Worm (Caenorhabditis elegans) whole organism, L4 larva: ENCODE results near the gene D1022.5.
A peak's percentile ranks its signal among the peaks of the same experiment; 100 is the strongest.

ENCODE experiments used
- F26F4.8 ChIP-seq: fragments of 200-800 bp; sonication (Bioruptor generic); conservative IDR thresholded peaks from 2 replicates; pipeline ENCODE4 v1.3.6; 2022; ENCODE audit warnings: missing genetic modification characterization, missing compliant biosample characterization
- F37D6.2 ChIP-seq: sonication (generic microtip); optimal IDR thresholded peaks from 2 replicates; lab custom pipeline; 2016; ENCODE audit warnings: mild to moderate bottlenecking, missing genetic modification characterization, missing compliant biosample characterization
- F49E8.2 ChIP-seq: sonication (generic microtip); optimal IDR thresholded peaks from 2 replicates; lab custom pipeline; 2016; ENCODE audit warnings: missing compliant biosample characterization, mild to moderate bottlenecking, missing genetic modification characterization, borderline replicate concordance
- Y105C5A.15 ChIP-seq: fragments of 200-800 bp; sonication (Bioruptor generic); IDR thresholded peaks from 2 replicates; pipeline ENCODE4 v1.3.6; 2022; ENCODE audit warnings: missing genetic modification characterization, missing compliant biosample characterization
- Y5F2A.4 ChIP-seq: fragments of 200-800 bp; sonication (Bioruptor generic); optimal IDR thresholded peaks from 2 replicates; lab custom pipeline; 2018; ENCODE audit warnings: mild to moderate bottlenecking, missing genetic modification characterization, missing compliant biosample characterization
- Y75B8A.6 ChIP-seq: fragments of 200-800 bp; sonication (Bioruptor generic); IDR thresholded peaks from 2 replicates; pipeline ENCODE4 v1.3.6; 2022; ENCODE audit warnings: missing genetic modification reagents, missing genetic modification characterization, missing compliant biosample characterization
- arid-1 ChIP-seq: fragments of 200-800 bp; sonication (Bioruptor generic); conservative IDR thresholded peaks from 2 replicates; pipeline ENCODE4 v1.3.6; 2022; ENCODE audit warnings: missing genetic modification reagents, missing genetic modification characterization, missing compliant biosample characterization
- ceh-28 ChIP-seq: fragments of 150-350 bp; optimal IDR thresholded peaks from 2 replicates; lab custom pipeline; 2014; ENCODE audit warnings: missing biosample characterization, missing genetic modification reagents, missing genetic modification characterization
- ceh-32 ChIP-seq: sonication (generic microtip); optimal IDR thresholded peaks from 2 replicates; lab custom pipeline; 2016; ENCODE audit warnings: mild to moderate bottlenecking, missing genetic modification characterization, missing compliant biosample characterization; ENCODE audit not compliant: poor library complexity
- ceh-62 ChIP-seq: sonication (generic microtip); optimal IDR thresholded peaks from 2 replicates; lab custom pipeline; 2017; ENCODE audit warnings: missing biosample characterization, missing genetic modification characterization
- ctbp-1 ChIP-seq: fragments of 200-800 bp; sonication (Bioruptor generic); IDR thresholded peaks from 2 replicates; pipeline ENCODE4 v1.3.6; 2022; ENCODE audit warnings: missing genetic modification reagents, missing genetic modification characterization, missing compliant biosample characterization
- daf-16 ChIP-seq, 3 experiments: sonication (generic microtip); optimal IDR thresholded peaks; 2 replicates each; lab custom pipeline; 2016 to 2017; ENCODE audit warnings: missing genetic modification characterization in 3 of 3, missing genetic modification reagents in 3 of 3, mild to moderate bottlenecking in 2 of 3, missing compliant biosample characterization in 2 of 3, missing biosample characterization in 1 of 3, moderate library complexity in 1 of 3
- daf-8 ChIP-seq: fragments of 200-800 bp; sonication (Bioruptor generic); IDR thresholded peaks from 2 replicates; pipeline ENCODE4 v1.3.6; 2022; ENCODE audit warnings: missing genetic modification characterization, missing compliant biosample characterization
- dmd-9 ChIP-seq: fragments of 200-800 bp; sonication (Bioruptor generic); IDR thresholded peaks from 2 replicates; pipeline ENCODE4 v1.3.6; 2022; ENCODE audit warnings: missing genetic modification reagents, missing genetic modification characterization, missing compliant biosample characterization
- duxl-1 ChIP-seq: sonication (generic microtip); optimal IDR thresholded peaks from 2 replicates; lab custom pipeline; 2016; ENCODE audit warnings: mild to moderate bottlenecking, missing genetic modification characterization, moderate library complexity, missing compliant biosample characterization; ENCODE audit not compliant: poor library complexity
- dve-1 ChIP-seq: sonication (generic microtip); optimal IDR thresholded peaks from 2 replicates; lab custom pipeline; 2017; ENCODE audit warnings: antibody characterized with exemption, mild to moderate bottlenecking, missing genetic modification characterization, missing compliant biosample characterization; ENCODE audit not compliant: insufficient read depth
- fos-1 ChIP-seq: fragments of 150-350 bp; optimal IDR thresholded peaks from 2 replicates; lab custom pipeline; 2014; ENCODE audit warnings: missing biosample characterization, missing genetic modification characterization
- hlh-11 ChIP-seq: fragments of 200-800 bp; sonication (Bioruptor generic); optimal IDR thresholded peaks from 2 replicates; lab custom pipeline; 2018; ENCODE audit warnings: mild to moderate bottlenecking, missing genetic modification characterization, missing compliant biosample characterization
- hlh-30 ChIP-seq: sonication (generic microtip); optimal IDR thresholded peaks from 2 replicates; lab custom pipeline; 2017; ENCODE audit warnings: antibody characterized with exemption, mild to moderate bottlenecking, missing genetic modification characterization, missing compliant biosample characterization; ENCODE audit not compliant: insufficient read depth
- lim-7 ChIP-seq: fragments of 200-800 bp; sonication (Bioruptor generic); IDR thresholded peaks from 2 replicates; pipeline ENCODE4 v1.3.6; 2022; ENCODE audit warnings: missing genetic modification characterization, missing compliant biosample characterization
- lin-1 ChIP-seq: fragments of 200-800 bp; sonication (Bioruptor generic); IDR thresholded peaks from 2 replicates; pipeline ENCODE4 v1.3.6; 2022; ENCODE audit warnings: missing genetic modification reagents, missing genetic modification characterization, missing compliant biosample characterization
- lin-15B ChIP-seq: fragments of 150-350 bp; sonication (generic microtip); optimal IDR thresholded peaks from 3 replicates; lab custom pipeline; 2014; ENCODE audit warnings: missing biosample characterization, missing genetic modification characterization
- lin-38 ChIP-seq: fragments of 200-800 bp; sonication (Bioruptor generic); IDR thresholded peaks from 2 replicates; pipeline ENCODE4 v1.3.6; 2022; ENCODE audit warnings: missing genetic modification reagents, missing genetic modification characterization, missing compliant biosample characterization
- lin-39 ChIP-seq: fragments of 150-350 bp; optimal IDR thresholded peaks from 2 replicates; lab custom pipeline; 2014; ENCODE audit warnings: missing biosample characterization, missing genetic modification reagents, missing genetic modification characterization
- lir-3 ChIP-seq: sonication (generic microtip); optimal IDR thresholded peaks from 2 replicates; lab custom pipeline; 2016; ENCODE audit warnings: mild to moderate bottlenecking, missing genetic modification characterization, missing compliant biosample characterization
- lsy-2 ChIP-seq, 2 experiments: fragments of 150-350 bp in 1 of 2; sonication (generic microtip) in 1 of 2; optimal IDR thresholded peaks; 2 replicates each; lab custom pipeline; 2014 to 2017; ENCODE audit warnings: missing biosample characterization in 2 of 2, missing genetic modification characterization in 2 of 2
- madf-5 ChIP-seq, 2 experiments: fragments of 200-800 bp; sonication (Bioruptor generic); IDR thresholded peaks; 2 replicates each; pipeline ENCODE4 v1.3.6; 2022; ENCODE audit warnings: missing compliant biosample characterization in 2 of 2, missing genetic modification characterization in 2 of 2
- mdl-1 ChIP-seq, 2 experiments: fragments of 150-350 bp in 1 of 2; sonication (generic microtip) in 1 of 2; optimal IDR thresholded peaks; 2 replicates each; lab custom pipeline; 2014 to 2017; ENCODE audit warnings: missing biosample characterization in 2 of 2, missing genetic modification characterization in 2 of 2
- mdt-29 ChIP-seq: fragments of 200-800 bp; sonication (Bioruptor generic); IDR thresholded peaks from 2 replicates; pipeline ENCODE4 v1.3.6; 2022; ENCODE audit warnings: missing genetic modification reagents, missing genetic modification characterization, missing compliant biosample characterization
- mep-1 ChIP-seq: fragments of 150-350 bp; sonication (generic microtip); optimal IDR thresholded peaks from 3 replicates; lab custom pipeline; 2014; ENCODE audit warnings: missing biosample characterization, missing genetic modification characterization
- mes-2 ChIP-seq: sonication (generic microtip); optimal IDR thresholded peaks from 2 replicates; lab custom pipeline; 2016; ENCODE audit warnings: missing genotype, mild to moderate bottlenecking, missing genetic modification characterization, missing compliant biosample characterization; ENCODE audit not compliant: poor library complexity, severe bottlenecking
- nhr-102 ChIP-seq: sonication (generic microtip); optimal IDR thresholded peaks from 2 replicates; lab custom pipeline; 2016; ENCODE audit warnings: mild to moderate bottlenecking, missing genetic modification characterization, moderate library complexity, missing compliant biosample characterization
- nhr-25 ChIP-seq: sonication (generic microtip); optimal IDR thresholded peaks from 2 replicates; lab custom pipeline; 2017; ENCODE audit warnings: missing genetic modification characterization, mild to moderate bottlenecking, missing compliant biosample characterization, antibody characterized with exemption, moderate library complexity, borderline replicate concordance; ENCODE audit not compliant: insufficient read depth
- nhr-28 ChIP-seq: fragments of 150-350 bp; optimal IDR thresholded peaks from 2 replicates; lab custom pipeline; 2014; ENCODE audit warnings: missing biosample characterization, missing genetic modification characterization
- nhr-41 ChIP-seq: fragments of 200-800 bp; sonication (Bioruptor generic); IDR thresholded peaks from 2 replicates; pipeline ENCODE4 v1.3.6; 2022; ENCODE audit warnings: missing genetic modification reagents, missing genetic modification characterization, missing compliant biosample characterization
- nhr-48 ChIP-seq: sonication (generic microtip); optimal IDR thresholded peaks from 2 replicates; lab custom pipeline; 2016; ENCODE audit warnings: mild to moderate bottlenecking, missing genetic modification characterization, missing compliant biosample characterization
- nhr-6 ChIP-seq: fragments of 150-350 bp; optimal IDR thresholded peaks from 2 replicates; lab custom pipeline; 2014; ENCODE audit warnings: missing biosample characterization, missing genetic modification characterization
- nhr-76 ChIP-seq: fragments of 150-350 bp; optimal IDR thresholded peaks from 2 replicates; lab custom pipeline; 2014; ENCODE audit warnings: missing biosample characterization, missing genetic modification characterization
- nhr-77 ChIP-seq: fragments of 150-350 bp; optimal IDR thresholded peaks from 2 replicates; lab custom pipeline; 2014; ENCODE audit warnings: missing biosample characterization, missing genetic modification characterization
- pqm-1 ChIP-seq: sonication (generic microtip); optimal IDR thresholded peaks from 2 replicates; lab custom pipeline; 2017; ENCODE audit warnings: missing biosample characterization, missing genetic modification characterization
- rbr-2 ChIP-seq: sonication (generic microtip); optimal IDR thresholded peaks from 2 replicates; lab custom pipeline; 2016; ENCODE audit warnings: missing genotype, missing genetic modification characterization, missing compliant biosample characterization
- skn-1 ChIP-seq: fragments of 150-350 bp; optimal IDR thresholded peaks from 2 replicates; lab custom pipeline; 2014; ENCODE audit warnings: missing biosample characterization, missing genetic modification characterization
- snpc-1.2 ChIP-seq: fragments of 200-800 bp; sonication (Bioruptor generic); IDR thresholded peaks from 2 replicates; pipeline ENCODE4 v1.3.6; 2022; ENCODE audit warnings: missing genetic modification reagents, missing genetic modification characterization, missing compliant biosample characterization
- spr-1 ChIP-seq: sonication (generic microtip); optimal IDR thresholded peaks from 2 replicates; lab custom pipeline; 2016; ENCODE audit warnings: mild to moderate bottlenecking, missing genetic modification characterization, missing compliant biosample characterization
- spr-3 ChIP-seq: fragments of 200-800 bp; sonication (Bioruptor generic); optimal IDR thresholded peaks from 2 replicates; lab custom pipeline; 2018; ENCODE audit warnings: mild to moderate bottlenecking, missing genetic modification characterization, missing compliant biosample characterization
- vab-7 ChIP-seq: fragments of 200-800 bp; sonication (Bioruptor generic); IDR thresholded peaks from 2 replicates; pipeline ENCODE4 v1.3.6; 2022; ENCODE audit warnings: missing genetic modification reagents, missing genetic modification characterization, missing compliant biosample characterization
- zag-1 ChIP-seq: fragments of 150-350 bp; optimal IDR thresholded peaks from 2 replicates; lab custom pipeline; 2014; ENCODE audit warnings: missing biosample characterization, missing genetic modification characterization
- ztf-11 ChIP-seq: fragments of 150-350 bp; optimal IDR thresholded peaks from 2 replicates; lab custom pipeline; 2014; ENCODE audit warnings: missing biosample characterization, missing genetic modification characterization

The D1022.5 gene

DNA sequence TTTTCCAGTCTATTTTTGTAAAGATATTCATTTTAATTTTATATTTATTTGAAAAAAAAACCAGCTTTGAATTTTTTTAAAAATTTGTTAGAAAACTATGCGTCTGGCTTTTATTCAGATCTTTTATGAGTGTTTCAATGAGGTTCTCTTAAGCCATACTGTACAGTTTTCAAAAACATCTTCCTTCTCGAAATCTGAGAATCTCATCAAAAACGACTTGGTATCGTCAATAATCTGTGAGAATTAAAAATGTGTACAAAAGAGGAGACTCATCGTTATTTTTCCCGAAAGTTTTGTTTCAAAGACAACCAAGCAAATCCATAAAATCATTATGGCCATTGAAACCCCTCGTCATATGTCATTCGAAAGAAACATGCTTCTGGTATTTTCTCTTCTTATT lies 599 bp upstream of the D1022.5 start, which contains the start of gene D1022.2:
D1022.2 (plus strand) TSS at position 301 of the 400 bp plus-strand sequence.
- no peak for TF ChIP-seq F26F4.8 (GFP tag; lab: Robert Waterston, UW)
- TF ChIP-seq Y105C5A.15 (GFP tag; lab: Robert Waterston, UW): 0 out of 2 replicates have a peak, but pooled peaks have one; percentile 14
- TF ChIP-seq, all 104 proteins: peak for 1

- TF ChIP-seq F49E8.2 (tag; lab: Kevin White, UChicago) (no peak), madf-5 (GFP tag; IDR thresholded peaks at IDR 0.05; lab: Robert Waterston, UW) (no peak), spr-3 (GFP tag; lab: Kevin White, UChicago) (no peak), duxl-1 (tag; lab: Kevin White, UChicago) (no peak), arid-1 (GFP tag; lab: Robert Waterston, UW) (no peak), ctbp-1 (GFP tag; lab: Robert Waterston, UW) (no peak), nhr-48 (tag; lab: Kevin White, UChicago) (no peak), mep-1 (tag; lab: Kevin White, UChicago) (no peak), hlh-30 (tag; lab: Kevin White, UChicago) (peak; percentile 19), nhr-6 (tag; lab: Kevin White, UChicago) (no peak), zag-1 (tag; lab: Kevin White, UChicago) (no peak), nhr-28 (tag; lab: Kevin White, UChicago) (peak; percentile 69), lir-3 (no peak), lin-1 (GFP tag; lab: Robert Waterston, UW) (no peak), nhr-77 (tag; lab: Kevin White, UChicago) (no peak), lin-15B (tag; lab: Kevin White, UChicago) (no peak), F26F4.8 (GFP tag; lab: Robert Waterston, UW) (no peak), snpc-1.2 (GFP tag; lab: Robert Waterston, UW) (no peak), ceh-28 (tag; lab: Kevin White, UChicago) (no peak), lim-7 (GFP tag; lab: Robert Waterston, UW) (no peak), nhr-41 (no peak), ztf-11 (no peak), spr-1 (tag; lab: Kevin White, UChicago) (no peak), daf-16 (GFP tag; optimal IDR thresholded peaks at IDR 0.05; lab: Kevin White, UChicago) (no peak), daf-16 (tag; optimal IDR thresholded peaks at IDR 0.05; lab: Kevin White, UChicago) (peak; percentile 67), Y75B8A.6 (no peak), lin-39 (tag; lab: Kevin White, UChicago) (no peak), nhr-25 (no peak), lsy-2 (tag; optimal IDR thresholded peaks at IDR 0.05; lab: Kevin White, UChicago) (peak in 1 of 2 experiments; percentile 32), mdl-1 (tag; optimal IDR thresholded peaks at IDR 0.05; lab: Kevin White, UChicago) (peak in 1 of 2 experiments; percentile 15), rbr-2 (tag; lab: Kevin White, UChicago) (no peak), nhr-102 (tag; lab: Kevin White, UChicago) (peak; percentile 77), mdt-29 (GFP tag; lab: Robert Waterston, UW) (no peak), skn-1 (tag; lab: Kevin White, UChicago) (no peak), fos-1 (tag; lab: Kevin White, UChicago) (no peak), nhr-76 (tag; lab: Kevin White, UChicago) (no peak), dmd-9 (no peak), ceh-62 (tag; lab: Kevin White, UChicago) (no peak), mes-2 (tag; lab: Kevin White, UChicago) (peak; percentile 23), lin-38 (GFP tag; lab: Robert Waterston, UW) (no peak), pqm-1 (tag; lab: Kevin White, UChicago) (peak; percentile 37), daf-8 (GFP tag; lab: Robert Waterston, UW) (no peak), dve-1 (tag; lab: Kevin White, UChicago) (peak; percentile 53), vab-7 (no peak), F37D6.2 (tag; lab: Kevin White, UChicago) (no peak), ceh-32 (tag; lab: Kevin White, UChicago) (no peak), hlh-11 (tag; lab: Kevin White, UChicago) (peak; percentile 9), Y5F2A.4 (no peak)
These were observed 1.4 kb downstream of the D1022.5 start, which contains the start of gene D1022.4 for ce11 chrII:7457210-7457609. Gene D1022.4, minus strand, starts transcription at chrII:7457292.
